Worm (Caenorhabditis elegans) whole organism, young adult: ENCODE data around the gene daf-22.

ENCODE experiments used
- B0019.2 ChIP-seq: fragments of 200-800 bp; sonication (Bioruptor generic); conservative IDR thresholded peaks from 2 replicates; pipeline ENCODE4 v1.3.6; 2022; ENCODE audit warnings: missing genetic modification reagents, missing genetic modification characterization, missing compliant biosample characterization
- C17E4.6 ChIP-seq: fragments of 200-800 bp; sonication (Bioruptor generic); IDR thresholded peaks from 2 replicates; pipeline ENCODE4 v1.3.6; 2022; ENCODE audit warnings: missing genetic modification reagents, missing genetic modification characterization, missing compliant biosample characterization
- F23B12.7 ChIP-seq: sonication (generic microtip); optimal IDR thresholded peaks from 2 replicates; lab custom pipeline; 2017; ENCODE audit warnings: missing genetic modification characterization, mild to moderate bottlenecking, missing compliant biosample characterization, antibody characterized with exemption, moderate library complexity; ENCODE audit not compliant: insufficient read depth
- F33H1.4 ChIP-seq: fragments of 200-800 bp; sonication (Bioruptor generic); IDR thresholded peaks from 2 replicates; pipeline ENCODE4 v1.3.6; 2022; ENCODE audit warnings: missing genetic modification reagents, missing genetic modification characterization, missing compliant biosample characterization
- F49E8.2 ChIP-seq: sonication (generic microtip); optimal IDR thresholded peaks from 3 replicates; lab custom pipeline; 2017; ENCODE audit warnings: missing genetic modification characterization, mild to moderate bottlenecking, missing compliant biosample characterization, antibody characterized with exemption, moderate library complexity; ENCODE audit not compliant: insufficient read depth
- F57A8.1 ChIP-seq: fragments of 200-800 bp; sonication (Bioruptor generic); optimal IDR thresholded peaks from 2 replicates; lab custom pipeline; 2018; ENCODE audit warnings: mild to moderate bottlenecking, missing genetic modification characterization, moderate library complexity, missing compliant biosample characterization
- K12H6.12 ChIP-seq: fragments of 200-800 bp; sonication (Bioruptor generic); optimal IDR thresholded peaks from 2 replicates; lab custom pipeline; 2018; ENCODE audit warnings: mild to moderate bottlenecking, missing genetic modification characterization, missing compliant biosample characterization
- Y53G8AR.9 ChIP-seq: fragments of 200-800 bp; sonication (Bioruptor generic); conservative IDR thresholded peaks from 2 replicates; pipeline ENCODE4 v1.3.6; 2022; ENCODE audit warnings: missing genetic modification reagents, missing genetic modification characterization, missing compliant biosample characterization
- Y67H2A.10 ChIP-seq: fragments of 200-800 bp; sonication (Bioruptor generic); conservative IDR thresholded peaks from 2 replicates; pipeline ENCODE4 v1.3.6; 2022; ENCODE audit warnings: missing genetic modification reagents, missing genetic modification characterization, missing compliant biosample characterization
- attf-3 ChIP-seq: fragments of 200-800 bp; sonication (Bioruptor generic); conservative IDR thresholded peaks from 2 replicates; pipeline ENCODE4 v1.3.6; 2022; ENCODE audit warnings: missing genetic modification reagents, missing genetic modification characterization, missing compliant biosample characterization
- attf-5 ChIP-seq: fragments of 200-800 bp; sonication (Bioruptor generic); optimal IDR thresholded peaks from 2 replicates; lab custom pipeline; 2018; ENCODE audit warnings: mild to moderate bottlenecking, missing genetic modification characterization, missing compliant biosample characterization
- cebp-2 ChIP-seq: fragments of 200-800 bp; sonication (Bioruptor generic); IDR thresholded peaks from 2 replicates; pipeline ENCODE4 v1.3.6; 2022; ENCODE audit warnings: missing genetic modification characterization, missing compliant biosample characterization
- ceh-58 ChIP-seq: fragments of 200-800 bp; sonication (Bioruptor generic); IDR thresholded peaks from 2 replicates; pipeline ENCODE4 v1.3.6; 2022; ENCODE audit warnings: missing genetic modification characterization, missing compliant biosample characterization
- ceh-79 ChIP-seq: sonication (generic microtip); optimal IDR thresholded peaks from 2 replicates; lab custom pipeline; 2017; ENCODE audit warnings: mild to moderate bottlenecking, missing genetic modification characterization, missing compliant biosample characterization
- gei-17 ChIP-seq: fragments of 200-800 bp; sonication (Bioruptor generic); optimal IDR thresholded peaks from 2 replicates; lab custom pipeline; 2018; ENCODE audit warnings: mild to moderate bottlenecking, missing genetic modification characterization, missing compliant biosample characterization
- him-1 ChIP-seq: sonication (generic microtip); optimal IDR thresholded peaks from 2 replicates; lab custom pipeline; 2016; ENCODE audit warnings: missing genotype, missing genetic modification reagents, missing genetic modification characterization, missing compliant biosample characterization
- hsf-1 ChIP-seq: fragments of 200-800 bp; sonication (Bioruptor generic); IDR thresholded peaks from 2 replicates; pipeline ENCODE4 v1.3.6; 2022; ENCODE audit warnings: missing genetic modification reagents, missing genetic modification characterization, missing compliant biosample characterization
- let-607 ChIP-seq, 2 experiments: fragments of 200-800 bp in 1 of 2; sonication (Bioruptor generic) in 1 of 2; sonication (generic microtip) in 1 of 2; optimal IDR thresholded peaks; 2 replicates each; lab custom pipeline; 2016 to 2018; ENCODE audit warnings: mild to moderate bottlenecking in 2 of 2, missing compliant biosample characterization in 2 of 2, missing genetic modification characterization in 2 of 2, moderate library complexity in 2 of 2, missing genotype in 1 of 2
- lin-26 ChIP-seq: fragments of 200-800 bp; sonication (Bioruptor generic); IDR thresholded peaks from 2 replicates; pipeline ENCODE4 v1.3.6; 2022; ENCODE audit warnings: missing genetic modification reagents, missing genetic modification characterization, missing compliant biosample characterization
- lsl-1 ChIP-seq: fragments of 200-800 bp; sonication (Bioruptor generic); optimal IDR thresholded peaks from 2 replicates; lab custom pipeline; 2018; ENCODE audit warnings: mild to moderate bottlenecking, missing genetic modification characterization, moderate library complexity, missing compliant biosample characterization
- madf-3 ChIP-seq: fragments of 200-800 bp; sonication (Bioruptor generic); IDR thresholded peaks from 2 replicates; pipeline ENCODE4 v1.3.6; 2022; ENCODE audit warnings: missing genetic modification reagents, missing genetic modification characterization, missing compliant biosample characterization
- madf-8 ChIP-seq: fragments of 200-800 bp; sonication (Bioruptor generic); conservative IDR thresholded peaks from 2 replicates; pipeline ENCODE4 v1.3.6; 2022; ENCODE audit warnings: missing genetic modification reagents, missing genetic modification characterization, missing compliant biosample characterization
- mel-28 ChIP-seq: sonication (generic microtip); optimal IDR thresholded peaks from 2 replicates; lab custom pipeline; 2016; ENCODE audit warnings: borderline replicate concordance, mild to moderate bottlenecking, missing genetic modification characterization, missing compliant biosample characterization
- nfyb-1 ChIP-seq: fragments of 200-800 bp; sonication (Bioruptor generic); IDR thresholded peaks from 2 replicates; pipeline ENCODE4 v1.3.6; 2022; ENCODE audit warnings: missing genetic modification reagents, missing genetic modification characterization, missing compliant biosample characterization
- nhr-27 ChIP-seq: fragments of 200-800 bp; sonication (Bioruptor generic); optimal IDR thresholded peaks from 2 replicates; lab custom pipeline; 2018; ENCODE audit warnings: mild to moderate bottlenecking, missing genetic modification characterization, moderate library complexity, missing compliant biosample characterization
- nhr-80 ChIP-seq: sonication (generic microtip); optimal IDR thresholded peaks from 2 replicates; lab custom pipeline; 2016; ENCODE audit warnings: missing genetic modification characterization, missing compliant biosample characterization
- repo-1 ChIP-seq: sonication (generic microtip); optimal IDR thresholded peaks from 2 replicates; lab custom pipeline; 2017; ENCODE audit warnings: mild to moderate bottlenecking, missing genetic modification characterization, missing compliant biosample characterization
- rpc-1 ChIP-seq, 2 experiments: fragments of 150-350 bp in 1 of 2; sonication (generic microtip) in 1 of 2; optimal IDR thresholded peaks; 2 replicates each; lab custom pipeline; 2014 to 2018; ENCODE audit warnings: missing biosample characterization in 1 of 2, missing genetic modification characterization in 1 of 2, missing genetic modification reagents in 1 of 2, missing genotype in 1 of 2
- snpc-1.1 ChIP-seq: sonication (generic microtip); optimal IDR thresholded peaks from 2 replicates; lab custom pipeline; 2017; ENCODE audit warnings: missing genetic modification characterization, mild to moderate bottlenecking, missing compliant biosample characterization, antibody characterized with exemption, moderate library complexity, missing genotype, missing genetic modification reagents; ENCODE audit not compliant: insufficient read depth
- snpc-3.4 ChIP-seq: sonication (generic microtip); optimal IDR thresholded peaks from 2 replicates; lab custom pipeline; 2017; ENCODE audit warnings: missing genetic modification characterization, mild to moderate bottlenecking, missing compliant biosample characterization, antibody characterized with exemption, moderate library complexity, missing genotype, missing genetic modification reagents
- unc-130 ChIP-seq: sonication (generic microtip); optimal IDR thresholded peaks from 2 replicates; lab custom pipeline; 2016; ENCODE audit warnings: missing genetic modification reagents, missing genetic modification characterization, missing compliant biosample characterization
- zim-3 ChIP-seq: sonication (generic microtip); optimal IDR thresholded peaks from 2 replicates; lab custom pipeline; 2017; ENCODE audit warnings: mild to moderate bottlenecking, missing genetic modification characterization, moderate library complexity, missing compliant biosample characterization
- ztf-22 ChIP-seq: fragments of 200-800 bp; sonication (Bioruptor generic); optimal IDR thresholded peaks from 2 replicates; lab custom pipeline; 2018; ENCODE audit warnings: mild to moderate bottlenecking, missing genetic modification characterization, moderate library complexity, missing compliant biosample characterization
- ztf-25 ChIP-seq: fragments of 200-800 bp; sonication (Bioruptor generic); IDR thresholded peaks from 2 replicates; pipeline ENCODE4 v1.3.6; 2022; ENCODE audit warnings: missing genetic modification reagents, missing genetic modification characterization, missing compliant biosample characterization
- ztf-28 ChIP-seq: fragments of 200-800 bp; sonication (Bioruptor generic); IDR thresholded peaks from 2 replicates; pipeline ENCODE4 v1.3.6; 2022; ENCODE audit warnings: missing genetic modification reagents, missing genetic modification characterization, missing compliant biosample characterization

daf-22 gene

DNA sequence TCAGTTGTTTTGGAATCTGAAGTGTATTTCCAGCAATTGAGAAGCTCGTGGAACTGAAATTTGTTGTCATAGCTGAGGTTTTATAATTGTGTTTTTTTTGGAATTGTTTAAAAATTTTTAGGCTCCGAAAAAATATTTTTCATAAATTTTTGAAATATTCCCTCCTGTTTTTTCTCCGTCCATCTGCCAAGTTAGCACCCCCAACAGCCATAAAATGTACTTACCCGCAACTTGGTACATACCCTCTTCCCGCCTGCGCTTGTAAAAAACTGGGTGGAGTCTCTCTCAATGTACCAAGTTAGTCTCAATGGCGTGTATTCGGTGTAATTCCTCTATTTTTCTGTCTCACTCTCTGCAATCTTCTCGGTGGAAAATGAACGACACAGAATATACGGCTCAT, 35.7 kb downstream of the daf-22 start, which contains the start of gene Y57A10B.6:
Gene Y57A10B.6 (plus strand): TSS at position 301 of the 400 bp plus-strand sequence.
- TF ChIP-seq Y67H2A.10 (GFP tag; lab: Robert Waterston, UW) (no peak), C17E4.6 (GFP tag; lab: Robert Waterston, UW) (no peak), K12H6.12 (tag; lab: Kevin White, UChicago) (no peak), Y53G8AR.9 (GFP tag; lab: Robert Waterston, UW) (no peak), snpc-3.4 (tag; lab: Kevin White, UChicago) (no peak), lsl-1 (GFP tag; lab: Kevin White, UChicago) (no peak), repo-1 (tag; lab: Kevin White, UChicago) (no peak), B0019.2 (GFP tag; lab: Robert Waterston, UW) (no peak), lin-26 (GFP tag; lab: Robert Waterston, UW) (no peak), him-1 (tag; lab: Kevin White, UChicago) (no peak), hsf-1 (GFP tag; lab: Robert Waterston, UW) (no peak), mel-28 (tag; lab: Kevin White, UChicago) (no peak), gei-17 (no peak), F23B12.7 (no peak)
- TF ChIP-seq, all 124 proteins: peak for 0

DNA sequence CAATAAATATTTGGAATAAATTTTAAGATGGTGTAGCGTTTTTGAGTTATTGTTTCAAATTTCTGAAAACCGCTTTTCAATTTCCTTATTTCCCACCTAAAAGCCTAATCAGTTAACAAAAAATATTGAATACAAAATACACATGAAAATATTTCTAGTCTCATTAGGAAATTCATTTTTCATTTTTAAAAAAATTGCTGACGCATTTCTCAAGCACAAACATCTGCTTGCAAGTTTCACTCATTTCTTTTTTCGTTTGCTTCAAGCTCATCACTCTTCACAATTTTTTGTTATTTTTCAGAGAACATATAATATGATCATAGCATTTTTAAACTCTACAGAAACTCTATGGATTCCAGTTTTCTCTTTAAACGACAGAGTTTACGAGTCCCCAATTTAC, 37.5 kb downstream of the daf-22 start, which contains the start of gene sre-41:
Gene sre-41 (plus strand): TSS at position 301 of the 400 bp plus-strand sequence.
- TF ChIP-seq madf-8 = no peak
- no peak for TF ChIP-seq F49E8.2
- TF ChIP-seq, all 124 proteins: peak for 0

DNA sequence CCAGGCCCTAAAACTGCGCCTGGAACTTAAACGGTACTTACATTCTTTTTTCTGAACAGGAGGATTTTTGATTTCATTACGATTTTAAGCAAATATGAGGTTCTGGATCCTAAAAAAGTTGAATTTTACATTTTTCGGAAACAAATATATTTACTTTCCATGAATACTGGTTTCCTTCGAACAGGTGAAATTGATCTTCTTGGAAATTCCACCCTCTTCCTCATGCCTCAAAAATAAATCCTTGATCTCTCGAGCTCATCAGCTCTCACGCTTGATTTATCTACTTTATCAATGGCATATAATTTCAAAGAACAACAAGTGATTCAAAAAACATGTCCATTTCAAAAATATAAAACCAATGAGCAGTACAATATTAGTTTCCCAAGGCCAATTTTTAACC, 38.0 kb downstream of the daf-22 start:
- TF ChIP-seq let-607 (tag; optimal IDR thresholded peaks at IDR 0.05; lab: Kevin White, UChicago) (no peak), ztf-25 (no peak), snpc-1.1 (tag; lab: Kevin White, UChicago) (no peak), nhr-80 (no peak), F57A8.1 (GFP tag; lab: Kevin White, UChicago) (no peak), ztf-28 (GFP tag; lab: Robert Waterston, UW) (no peak), attf-3 (GFP tag; lab: Robert Waterston, UW) (no peak), rpc-1 (optimal IDR thresholded peaks at IDR 0.05; lab: Kevin White, UChicago) (no peak), rpc-1 (tag; optimal IDR thresholded peaks at IDR 0.05; lab: Kevin White, UChicago) (no peak), him-1 (tag; lab: Kevin White, UChicago) (no peak), ceh-58 (GFP tag; lab: Robert Waterston, UW) (no peak), F33H1.4 (GFP tag; lab: Robert Waterston, UW) (no peak), nhr-27 (tag; lab: Kevin White, UChicago) (no peak), madf-3 (GFP tag; lab: Robert Waterston, UW) (no peak)
- TF ChIP-seq, all 124 proteins: peak for 0

DNA sequence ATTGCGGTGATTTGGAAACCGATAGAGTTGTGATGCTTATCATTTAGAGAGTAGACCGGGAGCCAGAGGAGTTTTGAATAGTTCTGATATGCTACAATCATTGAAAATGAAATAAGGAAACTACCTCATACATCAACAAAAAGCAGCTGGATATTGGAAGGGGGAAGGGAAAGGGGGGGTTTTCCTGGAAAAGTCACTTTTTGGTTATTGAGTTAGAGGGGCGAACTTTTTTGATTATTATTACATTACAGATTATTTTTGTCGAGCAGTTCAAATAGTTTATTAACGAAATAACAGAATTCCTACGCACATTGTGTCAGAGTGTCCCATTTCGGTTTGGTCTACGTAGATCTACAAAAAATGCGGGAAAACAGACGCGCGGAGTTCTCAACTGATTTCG, 38.7 kb downstream of the daf-22 start, which contains the start of gene sre-42:
Gene sre-42 (minus strand): TSS at position 101 of the 400 bp plus-strand sequence.
- no peak for TF ChIP-seq ceh-79 (tag; lab: Kevin White, UChicago)
- TF ChIP-seq attf-5 (GFP tag; lab: Kevin White, UChicago) = no peak
- no peak for TF ChIP-seq F33H1.4 (GFP tag; lab: Robert Waterston, UW)
- no peak for TF ChIP-seq ceh-58 (GFP tag; lab: Robert Waterston, UW)
- no peak for TF ChIP-seq cebp-2
- no peak for TF ChIP-seq zim-3 (tag; lab: Kevin White, UChicago)
- TF ChIP-seq ztf-22 = no peak
- TF ChIP-seq nfyb-1 (GFP tag; lab: Robert Waterston, UW) = no peak
- TF ChIP-seq F57A8.1 (GFP tag; lab: Kevin White, UChicago) = no peak
- no peak for TF ChIP-seq unc-130 (GFP tag; lab: Kevin White, UChicago)
- no peak for TF ChIP-seq Y53G8AR.9 (GFP tag; lab: Robert Waterston, UW)
